Worm (Caenorhabditis elegans) whole organism, L4/young adult: ENCODE data around the gene T16G12.13.

ENCODE experiments used
- W03F9.2 ChIP-seq: fragments of 150-350 bp; optimal IDR thresholded peaks from 2 replicates; lab custom pipeline; 2014; ENCODE audit warnings: missing biosample characterization, missing genetic modification characterization
- him-1 ChIP-seq: sonication (generic microtip); optimal IDR thresholded peaks from 2 replicates; lab custom pipeline; 2016; ENCODE audit warnings: missing genotype, missing genetic modification reagents, missing genetic modification characterization, missing compliant biosample characterization

DNA sequence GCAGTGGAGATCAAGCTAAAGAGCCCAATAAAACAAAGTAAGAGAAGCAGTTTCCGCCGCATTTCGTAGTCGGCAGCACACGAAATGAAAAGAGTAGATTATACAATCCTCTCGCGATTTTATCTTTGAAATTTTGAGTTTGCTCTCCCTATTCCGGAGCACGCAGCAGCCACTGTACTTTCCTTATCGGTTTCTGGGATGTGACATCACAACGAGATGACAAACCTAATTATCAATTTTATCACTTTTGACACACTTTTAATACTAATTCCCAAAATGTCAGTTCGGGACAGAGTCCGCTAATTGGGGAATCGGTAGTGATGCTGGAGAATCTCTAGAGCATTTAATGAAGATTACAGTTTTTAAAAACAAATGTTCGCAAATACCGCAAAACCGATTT lies 11.0 kb upstream of the T16G12.13 start, which contains the start of gene T16G12.1:
- TF ChIP-seq him-1 (no peak), W03F9.2 (tag; lab: Kevin White, UChicago) (no peak)
